Worm (Caenorhabditis elegans): ENCODE data around the gene T24E12.1.

The T24E12.1 gene

ce11 chrII:3795323-3795722 lies 10.0 kb downstream of the T24E12.1 start, which contains the start of gene Y8A9A.2:
Gene Y8A9A.2 (plus strand): TSS chrII:3795623.
- no peak for TF ChIP-seq efl-1 (optimal IDR thresholded peaks at IDR 0.05)
- peak in 1 of 2 experiments; percentile 25 for TF ChIP-seq efl-1 (GFP tag; optimal IDR thresholded peaks at IDR 0.05 in 1 of 2)
- no peak for TF ChIP-seq nhr-28 (tag; optimal IDR thresholded peaks at IDR 0.05)

DNA sequence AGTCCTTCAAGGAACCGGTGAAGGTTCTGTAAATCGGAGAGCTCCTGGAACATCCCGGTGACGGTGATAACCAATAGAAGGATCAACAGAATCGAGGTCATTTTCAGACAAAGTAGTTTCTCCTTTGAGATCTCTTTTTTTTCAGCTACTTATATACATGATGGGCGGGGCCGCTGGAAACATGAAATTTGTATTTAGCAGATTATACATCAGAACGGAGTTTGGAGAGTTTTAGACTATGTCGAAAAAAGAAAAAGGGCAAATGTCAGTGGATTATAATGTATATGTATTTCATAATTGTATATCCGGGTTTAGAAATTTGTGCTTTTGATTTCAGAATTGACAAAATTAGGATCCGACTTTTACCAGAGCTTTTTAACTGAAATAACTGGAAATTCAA lies 17.9 kb downstream of the T24E12.1 start, which contains the start of gene ins-32:
ins-32 (minus strand) TSS at position 101 of the 400 bp plus-strand sequence.
- TF ChIP-seq C34B4.2 (tag; optimal IDR thresholded peaks at IDR 0.05) (no peak), mdl-1 (tag; optimal IDR thresholded peaks at IDR 0.05) (no peak), blmp-1 (tag; optimal IDR thresholded peaks at IDR 0.05) (no peak), efl-1 (optimal IDR thresholded peaks at IDR 0.05) (no peak), efl-1 (GFP tag; optimal IDR thresholded peaks at IDR 0.05 in 1 of 2) (no peak)

- TF ChIP-seq hlh-4 (tag; optimal IDR thresholded peaks at IDR 0.05), result no peak
- TF ChIP-seq Y116A8C.19 (tag; optimal IDR thresholded peaks at IDR 0.05; ENCODE audit: borderline replicate concordance), result no peak
- TF ChIP-seq zag-1 (tag; optimal IDR thresholded peaks at IDR 0.05), result no peak
- TF ChIP-seq sptf-1 (tag; optimal IDR thresholded peaks at IDR 0.05), result no peak
- TF ChIP-seq jun-1 (tag; optimal IDR thresholded peaks at IDR 0.05), result no peak
- no peak for TF ChIP-seq fkh-8 (tag; optimal IDR thresholded peaks at IDR 0.05)
- no peak for TF ChIP-seq ztf-11 (tag; optimal IDR thresholded peaks at IDR 0.05)
- TF ChIP-seq ceh-82 (tag; optimal IDR thresholded peaks at IDR 0.05), result no peak
- TF ChIP-seq nhr-47 (tag; optimal IDR thresholded peaks at IDR 0.05), result no peak
- no peak for TF ChIP-seq ceh-63 (GFP tag; optimal IDR thresholded peaks at IDR 0.05)
- no peak for TF ChIP-seq snu-23 (GFP tag; optimal IDR thresholded peaks at IDR 0.05)
- no peak for TF ChIP-seq pax-3 (tag; optimal IDR thresholded peaks at IDR 0.05)
- TF ChIP-seq vab-15 (tag; optimal IDR thresholded peaks at IDR 0.05), result no peak
- TF ChIP-seq egl-27 (tag; optimal IDR thresholded peaks at IDR 0.05), result no peak
- TF ChIP-seq snpc-4 (tag; optimal IDR thresholded peaks at IDR 0.05), result no peak
- TF ChIP-seq pag-3 (tag; optimal IDR thresholded peaks at IDR 0.05; ENCODE audit: borderline replicate concordance, insufficient read depth), result no peak
- TF ChIP-seq rnt-1 (tag; optimal IDR thresholded peaks at IDR 0.05), result no peak
- no peak for TF ChIP-seq isw-1 (GFP tag; IDR thresholded peaks at IDR 0.05)
- no peak for TF ChIP-seq skn-1 (tag; optimal IDR thresholded peaks at IDR 0.05)
Observed at ce11 chrII:3805518-3805917, 20.2 kb downstream of the T24E12.1 start.

ce11 chrII:3806964-3807363 lies 21.6 kb downstream of the T24E12.1 start, which contains the start of gene F54D10.4:
Gene F54D10.4 (minus strand): TSS chrII:3807064.
- TF ChIP-seq lin-15B (tag; optimal IDR thresholded peaks at IDR 0.05), result no peak
- no peak for TF ChIP-seq dsc-1 (tag; optimal IDR thresholded peaks at IDR 0.05)
- no peak for TF ChIP-seq skn-1 (tag; optimal IDR thresholded peaks at IDR 0.05)
- TF ChIP-seq zip-4 (GFP tag; optimal IDR thresholded peaks at IDR 0.05), result no peak
- no peak for TF ChIP-seq nhr-11 (tag; optimal IDR thresholded peaks at IDR 0.05)
- no peak for TF ChIP-seq alr-1 (tag; optimal IDR thresholded peaks at IDR 0.05; ENCODE audit: borderline replicate concordance)
- no peak for TF ChIP-seq ceh-82 (tag; optimal IDR thresholded peaks at IDR 0.05)
- TF ChIP-seq nhr-90 (tag; optimal IDR thresholded peaks at IDR 0.05; ENCODE audit: poor library complexity), result no peak
- TF ChIP-seq lin-39 (tag; optimal IDR thresholded peaks at IDR 0.05), result no peak
- no peak for TF ChIP-seq aha-1 (tag; optimal IDR thresholded peaks at IDR 0.05)
- TF ChIP-seq nhr-237 (tag; optimal IDR thresholded peaks at IDR 0.05), result no peak
- TF ChIP-seq efl-1 (optimal IDR thresholded peaks at IDR 0.05), result no peak
- TF ChIP-seq efl-1 (GFP tag; optimal IDR thresholded peaks at IDR 0.05 in 1 of 2), result no peak
- TF ChIP-seq ces-1 (GFP tag; optimal IDR thresholded peaks at IDR 0.05), result no peak
- no peak for TF ChIP-seq mab-9 (GFP tag; IDR thresholded peaks at IDR 0.05)
- no peak for TF ChIP-seq C34B4.2 (tag; optimal IDR thresholded peaks at IDR 0.05)
- no peak for TF ChIP-seq egl-27 (tag; optimal IDR thresholded peaks at IDR 0.05)
- no peak for TF ChIP-seq unc-86 (tag; optimal IDR thresholded peaks at IDR 0.05)
- no peak for TF ChIP-seq sox-4 (tag; optimal IDR thresholded peaks at IDR 0.05)
